Fruit fly (Drosophila melanogaster) whole organism, adult: Measurements from ENCODE around the gene sqd.

ENCODE experiments used
- CG11617 ChIP-seq: fragments of 200-800 bp; sonication (Bioruptor generic); optimal IDR thresholded peaks from 2 replicates; lab custom pipeline; 2017; ENCODE audit warnings: mild to moderate bottlenecking, missing biosample characterization, missing genetic modification reagents, missing genetic modification characterization
- CG12768 ChIP-seq: fragments of 200-800 bp; sonication (Bioruptor generic); optimal IDR thresholded peaks from 2 replicates; lab custom pipeline; 2017; ENCODE audit warnings: missing biosample characterization, missing genetic modification characterization, mild to moderate bottlenecking, moderate library complexity, missing genetic modification reagents
- CG14711 ChIP-seq: fragments of 200-800 bp; sonication (Bioruptor generic); optimal IDR thresholded peaks from 2 replicates; lab custom pipeline; 2018; ENCODE audit warnings: missing biosample characterization, mild to moderate bottlenecking, missing genetic modification characterization, moderate library complexity
- CG1620 ChIP-seq: fragments of 200-800 bp; sonication (Bioruptor generic); optimal IDR thresholded peaks from 2 replicates; lab custom pipeline; 2016; ENCODE audit warnings: missing biosample characterization, missing genetic modification characterization
- CG33017 ChIP-seq: fragments of 200-800 bp; sonication (Bioruptor generic); optimal IDR thresholded peaks from 2 replicates; lab custom pipeline; 2018; ENCODE audit warnings: missing biosample characterization, mild to moderate bottlenecking, missing genetic modification characterization, moderate library complexity
- CG5204 ChIP-seq: fragments of 200-800 bp; sonication (Bioruptor generic); optimal IDR thresholded peaks from 2 replicates; lab custom pipeline; 2016; ENCODE audit warnings: missing biosample characterization, missing genetic modification characterization
- CG7045 ChIP-seq: fragments of 200-800 bp; sonication (Bioruptor generic); optimal IDR thresholded peaks from 2 replicates; lab custom pipeline; 2017; ENCODE audit warnings: missing biosample characterization, mild to moderate bottlenecking, missing genetic modification characterization
- CG7101 ChIP-seq: fragments of 200-800 bp; sonication (Bioruptor generic); optimal IDR thresholded peaks from 2 replicates; lab custom pipeline; 2018; ENCODE audit warnings: missing biosample characterization, mild to moderate bottlenecking, missing genetic modification characterization, moderate library complexity
- Clk ChIP-seq: fragments of 200-800 bp; sonication (Bioruptor generic); optimal IDR thresholded peaks from 2 replicates; lab custom pipeline; 2017; ENCODE audit warnings: missing biosample characterization, missing genetic modification characterization
- Crg-1 ChIP-seq: fragments of 200-800 bp; sonication (Bioruptor generic); optimal IDR thresholded peaks from 2 replicates; lab custom pipeline; 2016; ENCODE audit warnings: missing biosample characterization, missing genetic modification characterization
- Hr96 ChIP-seq: fragments of 200-800 bp; sonication (Bioruptor generic); optimal IDR thresholded peaks from 2 replicates; lab custom pipeline; 2016; ENCODE audit warnings: missing biosample characterization, missing genetic modification characterization
- Mnt ChIP-seq: fragments of 200-800 bp; sonication (Bioruptor generic); optimal IDR thresholded peaks from 2 replicates; lab custom pipeline; 2016; ENCODE audit warnings: missing biosample characterization, mild to moderate bottlenecking, missing genetic modification characterization
- bab1 ChIP-seq: fragments of 200-800 bp; sonication (Bioruptor generic); optimal IDR thresholded peaks from 3 replicates; lab custom pipeline; 2019; ENCODE audit warnings: missing biosample characterization, mild to moderate bottlenecking, missing genetic modification characterization, moderate library complexity
- cic ChIP-seq: fragments of 200-800 bp; sonication (Bioruptor generic); optimal IDR thresholded peaks from 2 replicates; lab custom pipeline; 2017; ENCODE audit warnings: missing biosample characterization, mild to moderate bottlenecking, missing genetic modification characterization, moderate library complexity
- cnc ChIP-seq, 2 experiments: fragments of >200 bp; optimal IDR thresholded peaks; 2 replicates each; lab custom pipeline; 2017
- kay ChIP-seq: fragments of 200-800 bp; sonication (Bioruptor generic); peaks from one replicate; lab custom pipeline; 2016; ENCODE audit warnings: missing biosample characterization, missing genetic modification characterization, borderline replicate concordance
- ovo ChIP-seq: fragments of 200-800 bp; sonication (Bioruptor generic); optimal IDR thresholded peaks from 2 replicates; lab custom pipeline; 2016; ENCODE audit warnings: missing biosample characterization, missing genetic modification characterization
- pad ChIP-seq: fragments of 200-800 bp; sonication (Bioruptor generic); optimal IDR thresholded peaks from 3 replicates; lab custom pipeline; 2017; ENCODE audit warnings: missing biosample characterization, missing genetic modification characterization, mild to moderate bottlenecking, moderate library complexity, missing genetic modification reagents
- tj ChIP-seq: fragments of 200-800 bp; sonication (Bioruptor generic); optimal IDR thresholded peaks from 3 replicates; lab custom pipeline; 2017; ENCODE audit warnings: missing biosample characterization, mild to moderate bottlenecking, missing genetic modification characterization, moderate library complexity
- toe ChIP-seq: fragments of 200-800 bp; sonication (Bioruptor generic); optimal IDR thresholded peaks from 2 replicates; lab custom pipeline; 2016; ENCODE audit warnings: missing biosample characterization, missing genetic modification characterization

The sqd gene

DNA sequence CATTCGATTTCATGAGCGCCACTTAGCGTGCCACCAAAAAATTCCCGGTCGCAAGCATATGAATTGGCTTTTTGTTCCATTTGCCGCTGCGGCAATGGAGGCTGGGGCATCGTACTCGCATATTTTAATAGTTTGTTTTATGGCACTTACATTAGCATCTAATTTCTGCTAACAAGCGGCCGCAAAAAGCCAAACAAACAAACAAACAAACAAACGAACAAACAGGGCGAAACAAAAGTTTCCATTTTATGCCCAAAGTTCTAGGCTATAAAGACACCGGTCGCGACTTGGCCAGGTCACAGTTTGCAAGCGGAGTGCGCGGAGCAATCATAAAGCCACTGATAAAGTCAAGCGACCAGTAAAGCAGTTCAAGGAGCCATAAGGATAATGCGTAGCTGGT, 30.5 kb downstream of the sqd start, which contains the start of gene CG9269:
CG9269 (plus strand) TSS at position 301 of the 400 bp plus-strand sequence.
- TF ChIP-seq CG7101 (tag; lab: Kevin White, UChicago) (no peak), CG5204 (GFP tag; lab: Kevin White, UChicago) (no peak), CG33017 (no peak), kay (GFP tag; lab: Kevin White, UChicago) (no peak), Clk (GFP tag; lab: Kevin White, UChicago) (no peak), cnc (optimal IDR thresholded peaks at IDR 0.05; lab: Kevin White, UChicago) (no peak), CG12768 (no peak), Mnt (no peak), bab1 (GFP tag; lab: Kevin White, UChicago) (no peak), CG7045 (GFP tag; lab: Kevin White, UChicago) (no peak), Hr96 (GFP tag; lab: Kevin White, UChicago) (no peak), ovo (no peak), tj (GFP tag; lab: Kevin White, UChicago) (no peak), CG14711 (tag; lab: Kevin White, UChicago) (no peak), CG1620 (GFP tag; lab: Kevin White, UChicago) (no peak)

DNA sequence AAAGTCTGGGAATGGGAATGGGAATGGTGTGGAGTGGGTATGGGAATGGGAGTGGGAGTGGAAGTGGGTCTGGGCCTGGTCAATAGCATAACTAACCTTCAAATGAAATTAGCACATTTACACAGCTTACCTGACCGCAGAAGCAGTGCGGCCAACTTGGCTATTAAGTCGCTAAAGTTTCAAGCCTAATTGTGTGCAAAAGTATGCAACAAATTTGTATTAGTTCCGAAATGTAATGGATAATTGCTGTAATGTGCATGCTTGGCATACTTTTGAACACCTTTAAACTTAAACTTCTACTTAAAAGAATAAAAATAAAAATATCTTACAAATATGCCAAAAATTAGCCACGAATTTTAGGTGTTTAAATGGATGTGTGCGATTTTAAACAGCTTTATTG, 31.1 kb downstream of the sqd start:
- TF ChIP-seq toe (GFP tag; lab: Kevin White, UChicago) (no peak), CG14711 (tag; lab: Kevin White, UChicago) (no peak), CG1620 (GFP tag; lab: Kevin White, UChicago) (no peak), CG7101 (tag; lab: Kevin White, UChicago) (no peak), tj (GFP tag; lab: Kevin White, UChicago) (no peak), pad (GFP tag; lab: Kevin White, UChicago) (no peak), Clk (GFP tag; lab: Kevin White, UChicago) (no peak), cic (no peak), CG12768 (no peak)

DNA sequence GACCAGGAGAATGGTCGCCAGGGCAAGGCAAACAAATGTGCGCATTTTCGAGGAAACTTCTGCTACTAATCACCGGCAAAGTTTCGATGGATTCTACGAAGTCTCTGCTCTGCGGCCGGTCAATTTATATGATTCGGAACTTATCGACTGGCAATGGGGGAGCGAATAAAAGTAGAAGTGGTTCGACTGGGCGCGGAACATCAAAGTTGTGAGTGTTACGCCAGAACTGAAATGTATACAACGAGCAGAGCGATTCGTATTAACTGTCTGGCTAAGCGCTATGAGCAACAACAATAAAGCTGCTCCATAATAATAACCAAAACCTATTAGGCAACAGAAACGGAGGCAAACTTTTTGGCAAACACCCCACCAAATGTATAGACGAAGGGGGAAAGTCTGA, 33.8 kb downstream of the sqd start, which contains the start of gene CG9757:
CG9757 (minus strand) TSS at position 101 of the 400 bp plus-strand sequence.
- TF ChIP-seq toe (GFP tag; lab: Kevin White, UChicago): no peak
- no peak for TF ChIP-seq Clk (GFP tag; lab: Kevin White, UChicago)
- no peak for TF ChIP-seq CG7045 (GFP tag; lab: Kevin White, UChicago)
- TF ChIP-seq kay (GFP tag; lab: Kevin White, UChicago): no peak
- TF ChIP-seq Mnt: no peak
- TF ChIP-seq pad (GFP tag; lab: Kevin White, UChicago): no peak
- TF ChIP-seq CG14711 (tag; lab: Kevin White, UChicago): no peak
- no peak for TF ChIP-seq cic
- TF ChIP-seq CG33017: no peak
- TF ChIP-seq CG5204 (GFP tag; lab: Kevin White, UChicago): no peak
- TF ChIP-seq ovo: no peak
- TF ChIP-seq Hr96 (GFP tag; lab: Kevin White, UChicago): no peak
- no peak for TF ChIP-seq tj (GFP tag; lab: Kevin White, UChicago)
- no peak for TF ChIP-seq CG11617 (GFP tag; lab: Kevin White, UChicago)

dm6 chr3R:13609146-13609545, 37.0 kb downstream of the sqd start, which contains the start of gene CG9759:
Gene CG9759 (minus strand): TSS chr3R:13609246.
- no peak for TF ChIP-seq Hr96 (GFP tag; lab: Kevin White, UChicago)
- no peak for TF ChIP-seq cnc (optimal IDR thresholded peaks at IDR 0.05; lab: Kevin White, UChicago)
- no peak for TF ChIP-seq Mnt
- no peak for TF ChIP-seq CG7101 (tag; lab: Kevin White, UChicago)
- TF ChIP-seq pad (GFP tag; lab: Kevin White, UChicago): no peak
- TF ChIP-seq bab1 (GFP tag; lab: Kevin White, UChicago): no peak
- no peak for TF ChIP-seq CG12768
- TF ChIP-seq Clk (GFP tag; lab: Kevin White, UChicago): no peak
- TF ChIP-seq tj (GFP tag; lab: Kevin White, UChicago): no peak
- TF ChIP-seq toe (GFP tag; lab: Kevin White, UChicago): no peak
- TF ChIP-seq CG1620 (GFP tag; lab: Kevin White, UChicago): no peak
- no peak for TF ChIP-seq CG7045 (GFP tag; lab: Kevin White, UChicago)
- no peak for TF ChIP-seq ovo
- no peak for TF ChIP-seq CG5204 (GFP tag; lab: Kevin White, UChicago)
- no peak for TF ChIP-seq Crg-1 (GFP tag; lab: Kevin White, UChicago)
- no peak for TF ChIP-seq cic
- TF ChIP-seq CG14711 (tag; lab: Kevin White, UChicago): no peak
- no peak for TF ChIP-seq kay (GFP tag; lab: Kevin White, UChicago)
- no peak for TF ChIP-seq CG11617 (GFP tag; lab: Kevin White, UChicago)
- TF ChIP-seq CG33017: no peak

- TF ChIP-seq toe (GFP tag; lab: Kevin White, UChicago) (no peak), Mnt (no peak), CG11617 (GFP tag; lab: Kevin White, UChicago) (no peak), CG5204 (GFP tag; lab: Kevin White, UChicago) (no peak), Clk (GFP tag; lab: Kevin White, UChicago) (no peak), CG7101 (tag; lab: Kevin White, UChicago) (no peak), ovo (no peak), pad (GFP tag; lab: Kevin White, UChicago) (no peak), CG1620 (GFP tag; lab: Kevin White, UChicago) (no peak), cnc (optimal IDR thresholded peaks at IDR 0.05; lab: Kevin White, UChicago) (no peak), Crg-1 (GFP tag; lab: Kevin White, UChicago) (no peak), bab1 (GFP tag; lab: Kevin White, UChicago) (no peak), CG12768 (no peak), Hr96 (GFP tag; lab: Kevin White, UChicago) (no peak), CG14711 (tag; lab: Kevin White, UChicago) (no peak), cic (no peak)
Measured at dm6 chr3R:13600539-13600938, 45.6 kb downstream of the sqd start.

DNA sequence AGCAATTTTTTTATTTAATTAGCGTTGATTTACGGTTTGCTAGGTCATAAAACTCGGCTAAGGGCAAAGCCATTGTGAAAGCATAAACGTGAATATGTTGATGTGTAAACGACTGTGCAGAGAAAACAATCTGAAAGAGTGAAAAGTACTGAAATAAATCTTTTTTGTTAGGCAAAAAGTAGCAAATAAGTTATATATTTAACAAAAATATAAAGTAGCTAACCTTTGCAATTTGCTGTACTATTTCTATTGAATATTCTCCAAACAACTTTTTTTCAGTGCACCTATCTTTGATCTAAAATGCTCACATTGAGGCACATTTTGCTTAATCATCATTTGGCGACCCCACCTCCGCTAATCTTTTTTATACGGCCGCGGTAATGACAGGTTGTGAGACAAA, 49.7 kb downstream of the sqd start:
- TF ChIP-seq CG1620 (GFP tag; lab: Kevin White, UChicago) (no peak), Mnt (no peak)
